Worm (Caenorhabditis elegans): ENCODE data around the gene nstp-7.

The nstp-7 gene

ce11 chrV:581616-582015, at the start of gene nstp-7:
nstp-7 (plus strand) TSS chrV:581916.
- TF ChIP-seq mep-1 (tag; optimal IDR thresholded peaks at IDR 0.05) (no peak), tlp-1 (tag; optimal IDR thresholded peaks at IDR 0.05) (no peak), fos-1 (tag; optimal IDR thresholded peaks at IDR 0.05) (no peak)

- TF ChIP-seq xbp-1 (tag; optimal IDR thresholded peaks at IDR 0.05), result no peak
- peak; percentile 99 for TF ChIP-seq lin-14 (GFP tag; optimal IDR thresholded peaks at IDR 0.05)
- peak; percentile 59 for TF ChIP-seq nhr-11 (tag; optimal IDR thresholded peaks at IDR 0.05)
- no peak for TF ChIP-seq egl-13 (tag; optimal IDR thresholded peaks at IDR 0.05)
- no peak for TF ChIP-seq ztf-11 (tag; optimal IDR thresholded peaks at IDR 0.05)
- no peak for TF ChIP-seq lin-13 (GFP tag; optimal IDR thresholded peaks at IDR 0.05)
- peak; percentile 45 for TF ChIP-seq rnt-1 (tag; optimal IDR thresholded peaks at IDR 0.05)
- TF ChIP-seq ztf-4 (tag; optimal IDR thresholded peaks at IDR 0.05), result peak; percentile 27
- TF ChIP-seq nhr-71 (tag; optimal IDR thresholded peaks at IDR 0.05), result peak; percentile 76
- TF ChIP-seq C34B4.2 (tag; optimal IDR thresholded peaks at IDR 0.05), result no peak
- TF ChIP-seq nhr-85 (tag), result peak; percentile 83
- TF ChIP-seq ceh-82 (tag; optimal IDR thresholded peaks at IDR 0.05), result peak in 2 of 3 experiments; percentile 12 to 54
- no peak for TF ChIP-seq pax-3 (tag; optimal IDR thresholded peaks at IDR 0.05)
- TF ChIP-seq Y116A8C.19 (tag; optimal IDR thresholded peaks at IDR 0.05; ENCODE audit: borderline replicate concordance), result no peak
- TF ChIP-seq hlh-4 (tag; optimal IDR thresholded peaks at IDR 0.05), result no peak
- peak; percentile 64 for TF ChIP-seq nhr-77 (tag; optimal IDR thresholded peaks at IDR 0.05)
- no peak for TF ChIP-seq nhr-84 (tag; optimal IDR thresholded peaks at IDR 0.05)
- TF ChIP-seq elt-2 (tag; optimal IDR thresholded peaks at IDR 0.05), result peak; percentile 65
- no peak for TF ChIP-seq ets-5 (GFP tag; IDR thresholded peaks at IDR 0.05)
- TF ChIP-seq lin-15B (tag; optimal IDR thresholded peaks at IDR 0.05), result no peak
- TF ChIP-seq snu-23 (GFP tag; optimal IDR thresholded peaks at IDR 0.05), result peak; percentile 72
- TF ChIP-seq mep-1 (tag; optimal IDR thresholded peaks at IDR 0.05), result peak; percentile 64
- peak; percentile 77 for TF ChIP-seq nhr-20 (tag; optimal IDR thresholded peaks at IDR 0.05)
- TF ChIP-seq fkh-10 (GFP tag; optimal IDR thresholded peaks at IDR 0.05), result no peak
- TF ChIP-seq sox-4 (tag; optimal IDR thresholded peaks at IDR 0.05), result no peak
- TF ChIP-seq nhr-19 (GFP tag; conservative IDR thresholded peaks at IDR 0.05), result peak; percentile 58
- TF ChIP-seq elt-3 (tag; optimal IDR thresholded peaks at IDR 0.05), result peak in 2 of 6 experiments; percentile 18 to 29
- TF ChIP-seq snpc-4 (tag; optimal IDR thresholded peaks at IDR 0.05), result no peak
- no peak for TF ChIP-seq hpl-2 (GFP tag; optimal IDR thresholded peaks at IDR 0.05)
- no peak for TF ChIP-seq sptf-1 (tag; optimal IDR thresholded peaks at IDR 0.05)
- TF ChIP-seq efl-3 (GFP tag; optimal IDR thresholded peaks at IDR 0.05), result no peak
- TF ChIP-seq nhr-90 (tag; optimal IDR thresholded peaks at IDR 0.05; ENCODE audit: poor library complexity), result peak; percentile 27
- TF ChIP-seq isw-1 (GFP tag; IDR thresholded peaks at IDR 0.05), result no peak
- TF ChIP-seq skn-1 (tag; optimal IDR thresholded peaks at IDR 0.05), result peak; percentile 43
- TF ChIP-seq jun-1 (tag; optimal IDR thresholded peaks at IDR 0.05), result peak; percentile 66
- TF ChIP-seq zip-4 (GFP tag; optimal IDR thresholded peaks at IDR 0.05), result no peak
- no peak for TF ChIP-seq nhr-28 (tag; optimal IDR thresholded peaks at IDR 0.05)
- TF ChIP-seq ama-1 (optimal IDR thresholded peaks at IDR 0.05), result no peak
- TF ChIP-seq swsn-7 (tag; optimal IDR thresholded peaks at IDR 0.05), result peak; percentile 3
- peak; percentile 20 for TF ChIP-seq C16A3.4 (tag; optimal IDR thresholded peaks at IDR 0.05)
- no peak for TF ChIP-seq unc-86 (tag; optimal IDR thresholded peaks at IDR 0.05)
- TF ChIP-seq blmp-1 (tag; optimal IDR thresholded peaks at IDR 0.05), result peak; percentile 90
- TF ChIP-seq lin-35 (GFP tag; optimal IDR thresholded peaks at IDR 0.05), result peak in 1 of 2 experiments; percentile 59
- TF ChIP-seq mab-9 (GFP tag; IDR thresholded peaks at IDR 0.05), result no peak
- TF ChIP-seq fos-1 (tag; optimal IDR thresholded peaks at IDR 0.05), result peak; percentile 6
- TF ChIP-seq mdl-1 (tag; optimal IDR thresholded peaks at IDR 0.05), result peak in 1 of 2 experiments; percentile 71
- TF ChIP-seq efl-1 (optimal IDR thresholded peaks at IDR 0.05), result peak; percentile 26 to 27
- no peak for TF ChIP-seq efl-1 (GFP tag; optimal IDR thresholded peaks at IDR 0.05 in 1 of 2)
- TF ChIP-seq alr-1 (tag; optimal IDR thresholded peaks at IDR 0.05; ENCODE audit: borderline replicate concordance), result no peak
- no peak for TF ChIP-seq aha-1 (tag; optimal IDR thresholded peaks at IDR 0.05)
- TF ChIP-seq F16B12.6 (tag; optimal IDR thresholded peaks at IDR 0.05), result no peak
These were observed 49.7 kb upstream of the nstp-7 start, which contains the start of gene nhr-58 for ce11 chrV:532046-532445. nhr-58 (plus strand) TSS chrV:532259.
